Fruit fly (Drosophila melanogaster): Measurements from ENCODE around the gene CG14435.

The CG14435 gene

DNA sequence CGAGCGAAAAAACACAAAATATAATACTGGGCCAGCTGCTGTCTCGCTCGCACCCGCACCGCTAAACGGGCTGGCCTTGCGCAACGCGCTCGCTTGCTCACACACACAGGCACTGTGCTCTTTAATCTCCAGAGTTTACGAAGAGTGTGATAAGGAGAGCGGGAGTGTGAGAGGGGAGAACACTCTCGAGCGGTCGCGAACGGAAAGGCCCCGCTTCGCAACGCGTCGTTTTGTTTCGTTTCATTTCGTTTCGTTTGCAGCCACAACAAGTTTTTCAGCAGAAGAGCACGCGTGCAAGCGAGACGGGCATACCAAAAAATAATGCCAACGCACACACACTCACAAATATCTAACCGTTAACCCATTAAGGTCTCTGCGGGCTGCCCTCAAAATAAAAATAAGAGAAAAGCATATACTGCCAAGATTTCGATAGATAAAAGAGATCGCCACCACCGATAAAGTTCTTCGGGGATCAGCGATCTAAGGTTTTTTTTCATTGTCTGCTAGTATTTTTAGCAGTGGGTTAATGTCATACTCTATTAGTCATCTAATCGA, 17.9 kb upstream of the CG14435 start (continued):
- TF ChIP-seq CkIIα-i1 (GFP tag; IDR thresholded peaks at IDR 0.05): no peak
- TF ChIP-seq fd102C (GFP tag; optimal IDR thresholded peaks at IDR 0.05): no peak
- TF ChIP-seq CG1603 (tag; optimal IDR thresholded peaks at IDR 0.05): peak; percentile 6
- TF ChIP-seq H15 (GFP tag; IDR thresholded peaks at IDR 0.05): peak; percentile 48; the same call in 1 of the 3 replicates
- peak; percentile 86 for TF ChIP-seq rib (GFP tag; IDR thresholded peaks at IDR 0.05)
- TF ChIP-seq CG10147 (GFP tag; optimal IDR thresholded peaks at IDR 0.05): peak; percentile 56
- TF ChIP-seq pnt (GFP tag; optimal IDR thresholded peaks at IDR 0.05): no peak
- TF ChIP-seq tgo (GFP tag; IDR thresholded peaks at IDR 0.05): peak; percentile 68; the same call in 2 of the 3 replicates
- TF ChIP-seq ken (GFP tag; IDR thresholded peaks at IDR 0.05): 0 out of 3 replicates have a peak, but pooled peaks have one; percentile 49
- TF ChIP-seq CG11456 (GFP tag; IDR thresholded peaks at IDR 0.05): peak; percentile 73
- peak; percentile 24 for TF ChIP-seq trem (tag; optimal IDR thresholded peaks at IDR 0.05)
- TF ChIP-seq CG12391 (tag; optimal IDR thresholded peaks at IDR 0.05): peak; percentile 22
- TF ChIP-seq CG4404 (GFP tag; IDR thresholded peaks at IDR 0.05): peak; percentile 12; the same call in 1 of the 2 replicates
- TF ChIP-seq zfh1 (GFP tag; IDR thresholded peaks at IDR 0.05): peak; percentile 69
- TF ChIP-seq vnd (GFP tag; IDR thresholded peaks at IDR 0.05; ENCODE audit: partially characterized antibody): no peak
- TF ChIP-seq Oli (tag; optimal IDR thresholded peaks at IDR 0.05): peak; percentile 23
- peak; percentile 60 for TF ChIP-seq tx (GFP tag; optimal IDR thresholded peaks at IDR 0.05)
- peak; percentile 34 for TF ChIP-seq CoRest (tag; optimal IDR thresholded peaks at IDR 0.05)
- TF ChIP-seq Blimp-1 (GFP tag; optimal IDR thresholded peaks at IDR 0.05): peak; percentile 22
- no peak for TF ChIP-seq bigmax (GFP tag; optimal IDR thresholded peaks at IDR 0.05)
- peak; percentile 12 for TF ChIP-seq CG8281 (tag; optimal IDR thresholded peaks at IDR 0.05)
- no peak for TF ChIP-seq Dad (GFP tag; optimal IDR thresholded peaks at IDR 0.05)
- peak; percentile 23; the same call in 1 of the 2 replicates for TF ChIP-seq onecut (GFP tag; IDR thresholded peaks at IDR 0.05)
- TF ChIP-seq stc (GFP tag; IDR thresholded peaks at IDR 0.05): 0 out of 2 replicates have a peak, but pooled peaks have one; percentile 13
- no peak for TF ChIP-seq CG1529 (GFP tag; optimal IDR thresholded peaks at IDR 0.05)
- TF ChIP-seq Fer2 (tag; optimal IDR thresholded peaks at IDR 0.05): peak; percentile 22
- TF ChIP-seq Taf1 (GFP tag; IDR thresholded peaks at IDR 0.05): peak; percentile 55; the same call in 1 of the 2 replicates
- TF ChIP-seq aop (GFP tag; IDR thresholded peaks at IDR 0.05): no peak
- no peak for TF ChIP-seq p53 (GFP tag; optimal IDR thresholded peaks at IDR 0.05)
- no peak for TF ChIP-seq CG2875 (GFP tag; optimal IDR thresholded peaks at IDR 0.05)
- TF ChIP-seq Ets97D (GFP tag; optimal IDR thresholded peaks at IDR 0.05): no peak
- TF ChIP-seq Scr (GFP tag; IDR thresholded peaks at IDR 0.05; ENCODE audit: partially characterized antibody): peak; percentile 45
- TF ChIP-seq Dek (tag; optimal IDR thresholded peaks at IDR 0.05): peak; percentile 67
- peak; percentile 53; the same call in 1 of the 2 replicates for TF ChIP-seq peb (GFP tag; IDR thresholded peaks at IDR 0.05)
- TF ChIP-seq CG7839 (tag; optimal IDR thresholded peaks at IDR 0.05): peak; percentile 69
- no peak for TF ChIP-seq hkb (optimal IDR thresholded peaks at IDR 0.05)
- peak; percentile 29; the same call in 1 of the 2 replicates for TF ChIP-seq hkb (GFP tag; IDR thresholded peaks at IDR 0.05)
- TF ChIP-seq CG12071 (GFP tag; optimal IDR thresholded peaks at IDR 0.05): peak; percentile 6
- TF ChIP-seq hbn (GFP tag; IDR thresholded peaks at IDR 0.05; ENCODE audit: partially characterized antibody): peak; percentile 35; the same call in 1 of the 2 replicates
- peak; percentile 81 for TF ChIP-seq CG5180 (GFP tag; optimal IDR thresholded peaks at IDR 0.05)
- 0 out of 2 replicates have a peak, but pooled peaks have one; percentile 12 for TF ChIP-seq CG11085 (GFP tag; IDR thresholded peaks at IDR 0.05)
- TF ChIP-seq NfI (GFP tag; optimal IDR thresholded peaks at IDR 0.05): peak; percentile 38

All from whole organism, embryonic.